Worm (Caenorhabditis elegans): ENCODE measurements around the gene rpc-25.

DNA sequence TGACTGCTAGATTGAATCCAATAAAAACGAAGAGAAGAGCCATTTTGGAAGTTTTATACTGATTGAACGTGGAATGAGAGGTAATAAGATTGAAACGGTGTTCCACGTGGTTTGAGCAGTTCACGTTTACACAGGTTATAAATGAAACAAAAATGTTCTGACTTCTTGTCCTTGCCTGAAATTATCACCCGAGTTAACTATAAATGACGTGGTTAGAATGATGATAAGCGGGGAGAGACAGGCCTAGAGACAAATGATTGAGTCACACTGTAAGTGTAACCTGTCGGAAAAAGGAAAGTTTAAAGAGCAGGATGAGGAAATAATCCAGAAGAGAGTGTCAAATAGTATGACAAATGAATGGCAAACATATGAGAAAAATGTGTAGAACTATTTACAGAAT, 45.4 kb downstream of the rpc-25 start, which contains the start of gene C51E3.10:
- TF ChIP-seq hlh-11 (tag; optimal IDR thresholded peaks at IDR 0.05) (peak; percentile 80), fos-1 (tag; optimal IDR thresholded peaks at IDR 0.05) (no peak), egl-27 (tag; optimal IDR thresholded peaks at IDR 0.05) (no peak), nhr-77 (tag; optimal IDR thresholded peaks at IDR 0.05) (peak; percentile 35), zag-1 (tag; optimal IDR thresholded peaks at IDR 0.05) (no peak), unc-39 (tag; optimal IDR thresholded peaks at IDR 0.05) (no peak), mdl-1 (tag; optimal IDR thresholded peaks at IDR 0.05) (peak in 1 of 2 experiments; percentile 77), aly-2 (tag; optimal IDR thresholded peaks at IDR 0.05) (no peak), fkh-10 (GFP tag; optimal IDR thresholded peaks at IDR 0.05) (no peak), nhr-25 (tag; optimal IDR thresholded peaks at IDR 0.05; ENCODE audit: borderline replicate concordance, insufficient read depth) (no peak), nhr-237 (tag; optimal IDR thresholded peaks at IDR 0.05) (no peak)
